Fruit fly (Drosophila melanogaster) whole organism, embryonic: ENCODE data around the gene Rtnl2.

Experiments
- Abd-B ChIP-seq: fragments of 200-800 bp; sonication (Bioruptor generic); optimal IDR thresholded peaks from 2 replicates; lab custom pipeline; 2018; ENCODE audit warnings: missing biosample characterization, mild to moderate bottlenecking, missing genetic modification characterization, moderate library complexity
- Ada2b ChIP-seq: fragments of 200-800 bp; sonication (Bioruptor generic); IDR thresholded peaks from 2 replicates; pipeline ENCODE4 v1.3.6; 2022; ENCODE audit warnings: missing biosample characterization, missing genetic modification characterization
- B-H1 ChIP-seq: fragments of 200-800 bp; sonication (Bioruptor generic); IDR thresholded peaks from 3 replicates; pipeline ENCODE4 v1.3.6; 2022; ENCODE audit warnings: missing biosample characterization, missing genetic modification characterization
- CG10431 ChIP-seq: fragments of 200-800 bp; sonication (Bioruptor generic); optimal IDR thresholded peaks from 3 replicates; lab custom pipeline; 2018; ENCODE audit warnings: missing biosample characterization, mild to moderate bottlenecking, missing genetic modification characterization
- CG10543 ChIP-seq: fragments of 200-800 bp; sonication (Bioruptor generic); optimal IDR thresholded peaks from 3 replicates; lab custom pipeline; 2017; ENCODE audit warnings: missing biosample characterization, mild to moderate bottlenecking, missing genetic modification characterization, moderate library complexity
- CG11398 ChIP-seq: fragments of 200-800 bp; sonication (Bioruptor generic); optimal IDR thresholded peaks from 2 replicates; lab custom pipeline; 2016; ENCODE audit warnings: missing biosample characterization, missing genetic modification characterization
- CG12155 ChIP-seq: fragments of 200-800 bp; sonication (Bioruptor generic); optimal IDR thresholded peaks from 3 replicates; lab custom pipeline; 2016; ENCODE audit warnings: missing biosample characterization, missing genetic modification characterization
- CG12236 ChIP-seq: fragments of 200-800 bp; sonication (Bioruptor generic); optimal IDR thresholded peaks from 2 replicates; lab custom pipeline; 2016; ENCODE audit warnings: missing biosample characterization, missing genetic modification characterization
- CG16779 ChIP-seq: fragments of 200-800 bp; sonication (Bioruptor generic); IDR thresholded peaks from 2 replicates; pipeline ENCODE4 v1.3.6; 2022; ENCODE audit warnings: missing biosample characterization, missing genetic modification characterization
- CG16815 ChIP-seq: fragments of 200-800 bp; sonication (Bioruptor generic); optimal IDR thresholded peaks from 3 replicates; lab custom pipeline; 2017; ENCODE audit warnings: missing biosample characterization, mild to moderate bottlenecking, missing genetic modification characterization
- CG17385 ChIP-seq: fragments of 200-800 bp; sonication (Bioruptor generic); optimal IDR thresholded peaks from 3 replicates; lab custom pipeline; 2018; ENCODE audit warnings: missing biosample characterization, mild to moderate bottlenecking, missing genetic modification characterization
- CG17568 ChIP-seq: fragments of 200-800 bp; sonication (Bioruptor generic); optimal IDR thresholded peaks from 2 replicates; lab custom pipeline; 2018; ENCODE audit warnings: missing biosample characterization, mild to moderate bottlenecking, missing genetic modification characterization, moderate library complexity
- CG17612 ChIP-seq: fragments of 200-800 bp; sonication (Bioruptor generic); IDR thresholded peaks from 2 replicates; pipeline ENCODE4 v1.3.6; 2022; ENCODE audit warnings: missing biosample characterization, missing genetic modification characterization
- CG18764 ChIP-seq: fragments of 200-800 bp; sonication (Bioruptor generic); optimal IDR thresholded peaks from 3 replicates; lab custom pipeline; 2016; ENCODE audit warnings: missing biosample characterization, missing genetic modification characterization
- CG2120 ChIP-seq: fragments of 200-800 bp; sonication (Bioruptor generic); optimal IDR thresholded peaks from 3 replicates; lab custom pipeline; 2016; ENCODE audit warnings: missing biosample characterization, missing genetic modification characterization
- CG2199 ChIP-seq: fragments of 200-800 bp; sonication (Bioruptor generic); IDR thresholded peaks from 3 replicates; pipeline ENCODE4 v1.3.6; 2022; ENCODE audit warnings: missing biosample characterization, missing genetic modification characterization
- CG33213 ChIP-seq: fragments of 200-800 bp; sonication (Bioruptor generic); optimal IDR thresholded peaks from 3 replicates; lab custom pipeline; 2016; ENCODE audit warnings: missing biosample characterization, missing genetic modification characterization
- CG34376 ChIP-seq: fragments of 200-800 bp; sonication (Bioruptor generic); optimal IDR thresholded peaks from 2 replicates; lab custom pipeline; 2018; ENCODE audit warnings: missing biosample characterization, mild to moderate bottlenecking, missing genetic modification characterization
- CG4404 ChIP-seq: fragments of 200-800 bp; sonication (Bioruptor generic); IDR thresholded peaks from 2 replicates; pipeline ENCODE4 v1.3.6; 2022; ENCODE audit warnings: missing biosample characterization, missing genetic modification characterization
- CG4707 ChIP-seq: fragments of 200-800 bp; sonication (Bioruptor generic); optimal IDR thresholded peaks from 2 replicates; lab custom pipeline; 2018; ENCODE audit warnings: missing biosample characterization, mild to moderate bottlenecking, missing genetic modification characterization, moderate library complexity
- CG4730 ChIP-seq: fragments of 200-800 bp; sonication (Bioruptor generic); IDR thresholded peaks from 2 replicates; pipeline ENCODE4 v1.3.6; 2022; ENCODE audit warnings: missing biosample characterization, missing genetic modification characterization
- CG8089 ChIP-seq: fragments of 200-800 bp; sonication (Bioruptor generic); optimal IDR thresholded peaks from 3 replicates; lab custom pipeline; 2016; ENCODE audit warnings: missing biosample characterization, missing genetic modification characterization
- CG8290 ChIP-seq, 3 experiments: fragments of 200-800 bp; sonication (Bioruptor generic); optimal IDR thresholded peaks; 2 replicates each; lab custom pipeline; 2016 to 2019; ENCODE audit warnings: missing biosample characterization in 3 of 3, missing genetic modification characterization in 3 of 3, mild to moderate bottlenecking in 2 of 3, moderate library complexity in 1 of 3
- CG8359 ChIP-seq: fragments of 200-800 bp; sonication (Bioruptor generic); optimal IDR thresholded peaks from 2 replicates; lab custom pipeline; 2017; ENCODE audit warnings: missing biosample characterization, mild to moderate bottlenecking, missing genetic modification characterization, borderline replicate concordance
- CG9609 ChIP-seq: fragments of 200-800 bp; sonication (Bioruptor generic); optimal IDR thresholded peaks from 3 replicates; lab custom pipeline; 2016; ENCODE audit warnings: missing biosample characterization, missing genetic modification characterization
- CoRest ChIP-seq: fragments of 200-800 bp; sonication (Bioruptor generic); optimal IDR thresholded peaks from 3 replicates; lab custom pipeline; 2018; ENCODE audit warnings: missing biosample characterization, mild to moderate bottlenecking, missing genetic modification characterization, moderate library complexity
- Dll ChIP-seq: fragments of 200-800 bp; sonication (Bioruptor generic); IDR thresholded peaks from 4 replicates; pipeline ENCODE4 v1.3.6; 2022; ENCODE audit warnings: missing biosample characterization, missing genetic modification characterization; ENCODE audit not compliant: partially characterized antibody
- Lhr ChIP-seq: fragments of 200-800 bp; sonication (Bioruptor generic); optimal IDR thresholded peaks from 3 replicates; lab custom pipeline; 2017; ENCODE audit warnings: mild to moderate bottlenecking, missing biosample characterization, missing genetic modification reagents, missing genetic modification characterization
- MTF-1 ChIP-seq: fragments of 200-800 bp; sonication (Bioruptor generic); optimal IDR thresholded peaks from 2 replicates; lab custom pipeline; 2018; ENCODE audit warnings: missing biosample characterization, mild to moderate bottlenecking, missing genetic modification characterization, borderline replicate concordance
- NFAT ChIP-seq: fragments of 200-800 bp; sonication (Bioruptor generic); IDR thresholded peaks from 2 replicates; pipeline ENCODE4 v1.3.6; 2022; ENCODE audit warnings: missing biosample characterization, missing genetic modification characterization
- Ptx1 ChIP-seq: fragments of 200-800 bp; sonication (Bioruptor generic); IDR thresholded peaks from 2 replicates; pipeline ENCODE4 v1.3.6; 2022; ENCODE audit warnings: missing biosample characterization, missing genetic modification characterization
- Scr ChIP-seq: fragments of 200-800 bp; sonication (Bioruptor generic); IDR thresholded peaks from 2 replicates; pipeline ENCODE4 v1.3.6; 2022; ENCODE audit warnings: missing biosample characterization, missing genetic modification characterization; ENCODE audit not compliant: partially characterized antibody
- Sry-β ChIP-seq: fragments of 200-800 bp; sonication (Bioruptor generic); optimal IDR thresholded peaks from 2 replicates; lab custom pipeline; 2018; ENCODE audit warnings: missing biosample characterization, mild to moderate bottlenecking, missing genetic modification characterization, moderate library complexity
- Usf ChIP-seq: fragments of 200-800 bp; sonication (Bioruptor generic); optimal IDR thresholded peaks from 2 replicates; lab custom pipeline; 2017; ENCODE audit warnings: missing genotype, missing biosample characterization, missing genetic modification characterization
- Xrp1 ChIP-seq: fragments of 200-800 bp; sonication (Bioruptor generic); IDR thresholded peaks from 2 replicates; pipeline ENCODE4 v1.3.6; 2022; ENCODE audit warnings: missing biosample characterization, missing genetic modification characterization
- al ChIP-seq: fragments of 200-800 bp; sonication (Bioruptor generic); IDR thresholded peaks from 2 replicates; pipeline ENCODE4 v1.3.6; 2022; ENCODE audit warnings: missing biosample characterization, missing genetic modification characterization
- chif ChIP-seq, 2 experiments: fragments of 200-800 bp; sonication (Bioruptor generic); optimal IDR thresholded peaks; 3 replicates each; lab custom pipeline; 2016; ENCODE audit warnings: missing biosample characterization in 2 of 2, missing genetic modification characterization in 2 of 2
- chm ChIP-seq: fragments of 200-800 bp; sonication (Bioruptor generic); IDR thresholded peaks from 2 replicates; pipeline ENCODE4 v1.3.6; 2022; ENCODE audit warnings: missing biosample characterization, missing genetic modification characterization
- gro ChIP-seq: fragments of 200-800 bp; sonication (Bioruptor generic); optimal IDR thresholded peaks from 2 replicates; lab custom pipeline; 2016; ENCODE audit warnings: missing biosample characterization, missing genetic modification characterization
- h ChIP-seq: fragments of >200 bp; optimal IDR thresholded peaks from 2 replicates; lab custom pipeline; 2017
- ken ChIP-seq: fragments of 200-800 bp; sonication (Bioruptor generic); IDR thresholded peaks from 3 replicates; pipeline ENCODE4 v1.3.6; 2022; ENCODE audit warnings: missing biosample characterization, missing genetic modification characterization
- lov ChIP-seq, 2 experiments: fragments of 200-800 bp in 1 of 2; fragments of >200 bp in 1 of 2; sonication (Bioruptor generic) in 1 of 2; IDR thresholded peaks in 1 of 2; optimal IDR thresholded peaks in 1 of 2; 2 replicates in 1 of 2; 3 replicates in 1 of 2; pipeline versions ENCODE4 v1.3.6 to Lab custom; 2017 to 2022; ENCODE audit warnings: missing biosample characterization in 1 of 2, missing genetic modification characterization in 1 of 2
- ranshi ChIP-seq: fragments of 200-800 bp; sonication (Bioruptor generic); IDR thresholded peaks from 2 replicates; pipeline ENCODE4 v1.3.6; 2022; ENCODE audit warnings: missing biosample characterization, missing genetic modification characterization
- seq ChIP-seq: fragments of 200-800 bp; sonication (Bioruptor generic); IDR thresholded peaks from 2 replicates; pipeline ENCODE4 v1.3.6; 2022; ENCODE audit warnings: missing biosample characterization, missing genetic modification characterization
- sna ChIP-seq: fragments of 200-800 bp; sonication (Bioruptor generic); IDR thresholded peaks from 2 replicates; pipeline ENCODE4 v1.3.6; 2022; ENCODE audit warnings: missing biosample characterization, missing genetic modification characterization; ENCODE audit not compliant: partially characterized antibody
- sob ChIP-seq: fragments of 200-800 bp; sonication (Bioruptor generic); IDR thresholded peaks from 2 replicates; pipeline ENCODE4 v1.3.6; 2022; ENCODE audit warnings: missing biosample characterization, missing genetic modification characterization
- sr ChIP-seq: fragments of 200-800 bp; sonication (Bioruptor generic); IDR thresholded peaks from 3 replicates; pipeline ENCODE4 v1.3.6; 2022; ENCODE audit warnings: missing biosample characterization, missing genetic modification characterization
- ssp ChIP-seq: fragments of 200-800 bp; sonication (Bioruptor generic); IDR thresholded peaks from 2 replicates; pipeline ENCODE4 v1.3.6; 2022; ENCODE audit warnings: missing biosample characterization, missing genetic modification characterization
- zen ChIP-seq: fragments of 200-800 bp; sonication (Bioruptor generic); optimal IDR thresholded peaks from 3 replicates; lab custom pipeline; 2018; ENCODE audit warnings: missing biosample characterization, mild to moderate bottlenecking, missing genetic modification characterization, moderate library complexity

Gene Rtnl2

dm6 chr3R:7508198-7508837 is 21.7 kb downstream of the Rtnl2 start (continued):
- no peak for TF ChIP-seq CG8290 (GFP tag; optimal IDR thresholded peaks at IDR 0.05; lab: Kevin White, UChicago)
- peak in 1 of 2 experiments; percentile 27 for TF ChIP-seq CG8290 (tag; optimal IDR thresholded peaks at IDR 0.05; lab: Kevin White, UChicago)
- no peak for TF ChIP-seq CG8359 (GFP tag; lab: Kevin White, UChicago)
- TF ChIP-seq ranshi (GFP tag; lab: Robert Waterston, UW) = no peak
- TF ChIP-seq gro (GFP tag; lab: Kevin White, UChicago) = peak; percentile 10
- no peak for TF ChIP-seq CG17568 (GFP tag; lab: Kevin White, UChicago)
- no peak for TF ChIP-seq sr (GFP tag; lab: Robert Waterston, UW)
- TF ChIP-seq MTF-1 = no peak
- no peak for TF ChIP-seq CoRest (tag; lab: Kevin White, UChicago)
- TF ChIP-seq Ptx1 (GFP tag; lab: Robert Waterston, UW) = no peak
- TF ChIP-seq CG33213 (GFP tag; lab: Kevin White, UChicago) = no peak
- no peak for TF ChIP-seq sna
- TF ChIP-seq ssp (GFP tag; lab: Robert Waterston, UW) = no peak
- no peak for TF ChIP-seq CG16815 (GFP tag; lab: Kevin White, UChicago)
- no peak for TF ChIP-seq CG16779
- no peak for TF ChIP-seq NFAT (GFP tag; lab: Robert Waterston, UW)
- TF ChIP-seq CG4404 (GFP tag; lab: Robert Waterston, UW) = no peak
- TF ChIP-seq CG4730 (GFP tag; lab: Robert Waterston, UW) = no peak
- TF ChIP-seq CG4707 (GFP tag; lab: Kevin White, UChicago) = no peak
- 0 out of 3 replicates have a peak, but pooled peaks have one; percentile 11 for TF ChIP-seq CG2199 (GFP tag; lab: Robert Waterston, UW)
- TF ChIP-seq Dll = no peak
- TF ChIP-seq CG12155 (GFP tag; lab: Kevin White, UChicago) = no peak
- no peak for TF ChIP-seq lov (optimal IDR thresholded peaks at IDR 0.05; lab: Kevin White, UChicago)
- no peak for TF ChIP-seq lov (GFP tag; IDR thresholded peaks at IDR 0.05; lab: Robert Waterston, UW)
- no peak; the same call in 1 of the 2 replicates for TF ChIP-seq CG17612 (GFP tag; lab: Robert Waterston, UW)
- no peak for TF ChIP-seq chif (GFP tag; optimal IDR thresholded peaks at IDR 0.05; lab: Kevin White, UChicago)
- TF ChIP-seq CG8089 = no peak
- TF ChIP-seq Usf = no peak

- TF ChIP-seq al = peak; percentile 93
- TF ChIP-seq sob (GFP tag; lab: Robert Waterston, UW) = peak; percentile 90
- peak; percentile 77 for TF ChIP-seq CG17385
- TF ChIP-seq CG18764 (GFP tag; lab: Kevin White, UChicago) = peak; percentile 16
- TF ChIP-seq CG2120 (GFP tag; lab: Kevin White, UChicago) = peak; percentile 98
- peak; percentile 66 for TF ChIP-seq Abd-B
- TF ChIP-seq chm (GFP tag; lab: Robert Waterston, UW) = no peak
- TF ChIP-seq CG11398 = peak; percentile 73
- TF ChIP-seq CG34376 = peak; percentile 60
- TF ChIP-seq Ada2b (GFP tag; lab: Robert Waterston, UW) = peak; percentile 82
- TF ChIP-seq zen (tag; lab: Kevin White, UChicago) = no peak
- peak; percentile 83 for TF ChIP-seq CG9609 (GFP tag; lab: Kevin White, UChicago)
- TF ChIP-seq ken (GFP tag; lab: Robert Waterston, UW) = 0 out of 3 replicates have a peak, but pooled peaks have one; percentile 23
- no peak for TF ChIP-seq Lhr
- TF ChIP-seq Xrp1 = peak; percentile 58
- no peak for TF ChIP-seq CG10431 (GFP tag; lab: Kevin White, UChicago)
- no peak for TF ChIP-seq h (lab: Kevin White, UChicago)
- no peak for TF ChIP-seq Scr (GFP tag; lab: Robert Waterston, UW)
- peak; percentile 27 for TF ChIP-seq CG12236
- peak; percentile 71 for TF ChIP-seq CG10543 (GFP tag; lab: Kevin White, UChicago)
- TF ChIP-seq B-H1 (GFP tag; lab: Robert Waterston, UW) = peak; percentile 50; the same call in 2 of the 3 replicates
- TF ChIP-seq seq (GFP tag; lab: Robert Waterston, UW) = peak; percentile 80
- TF ChIP-seq Sry-β (GFP tag; lab: Kevin White, UChicago) = no peak
Observed at dm6 chr3R:7506314-7506988, 23.6 kb downstream of the Rtnl2 start.
